Worm (Caenorhabditis elegans): ENCODE data around the gene hlh-15.

DNA sequence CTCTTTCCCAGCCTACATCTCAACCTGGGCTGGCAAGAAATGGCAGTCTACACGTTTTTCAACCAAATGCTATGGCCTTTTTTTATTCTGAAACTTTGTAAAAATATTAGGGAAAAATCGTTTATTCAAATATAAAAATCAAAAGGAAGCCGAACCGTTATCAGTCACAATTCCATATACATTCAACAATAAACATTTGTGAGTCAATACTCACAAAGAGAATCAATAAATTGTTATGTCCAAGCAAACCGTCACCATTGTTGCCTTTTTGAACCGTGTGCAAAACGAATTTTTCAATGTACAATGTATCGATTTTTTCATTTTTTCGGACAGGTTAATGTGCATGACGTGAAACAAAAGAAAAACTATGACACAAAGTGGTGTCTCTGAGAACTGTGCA is 44.1 kb downstream of the hlh-15 start:
- TF ChIP-seq ztf-23 (GFP tag; IDR thresholded peaks at IDR 0.05) = no peak
- TF ChIP-seq klf-2 (GFP tag; conservative IDR thresholded peaks at IDR 0.05) = no peak
- no peak for TF ChIP-seq T22C8.4 (GFP tag; IDR thresholded peaks at IDR 0.05)
